Fruit fly (Drosophila melanogaster) whole organism, embryonic: ENCODE results near the gene CG5196.

Experiments
- BtbVII ChIP-seq: fragments of 200-800 bp; sonication (Bioruptor generic); optimal IDR thresholded peaks from 3 replicates; lab custom pipeline; 2017; ENCODE audit warnings: missing biosample characterization, mild to moderate bottlenecking, missing genetic modification characterization
- CG10979 ChIP-seq: fragments of 200-800 bp; sonication (Bioruptor generic); optimal IDR thresholded peaks from 2 replicates; lab custom pipeline; 2018; ENCODE audit warnings: missing biosample characterization, mild to moderate bottlenecking, missing genetic modification characterization, moderate library complexity
- CG12219 ChIP-seq: fragments of 200-800 bp; sonication (Bioruptor generic); optimal IDR thresholded peaks from 3 replicates; lab custom pipeline; 2018; ENCODE audit warnings: missing biosample characterization, mild to moderate bottlenecking, missing genetic modification characterization
- CG13894 ChIP-seq: fragments of 200-800 bp; sonication (Bioruptor generic); optimal IDR thresholded peaks from 3 replicates; lab custom pipeline; 2018; ENCODE audit warnings: missing biosample characterization, mild to moderate bottlenecking, missing genetic modification characterization, moderate library complexity
- CG14860 ChIP-seq: fragments of 200-800 bp; sonication (Bioruptor generic); IDR thresholded peaks from 3 replicates; pipeline ENCODE4 v1.3.6; 2022; ENCODE audit warnings: missing biosample characterization, missing genetic modification characterization; ENCODE audit not compliant: partially characterized antibody
- CG1529 ChIP-seq: fragments of 200-800 bp; sonication (Bioruptor generic); optimal IDR thresholded peaks from 3 replicates; lab custom pipeline; 2018; ENCODE audit warnings: missing biosample characterization, missing genetic modification characterization
- CG16779 ChIP-seq: fragments of 200-800 bp; sonication (Bioruptor generic); IDR thresholded peaks from 2 replicates; pipeline ENCODE4 v1.3.6; 2022; ENCODE audit warnings: missing biosample characterization, missing genetic modification characterization
- CG17829 ChIP-seq: fragments of 200-800 bp; optimal IDR thresholded peaks from 2 replicates; lab custom pipeline; 2019; ENCODE audit warnings: missing biosample characterization, mild to moderate bottlenecking, missing genetic modification characterization, moderate library complexity
- CG18619 ChIP-seq: fragments of 200-800 bp; sonication (Bioruptor generic); optimal IDR thresholded peaks from 3 replicates; lab custom pipeline; 2017; ENCODE audit warnings: missing biosample characterization, mild to moderate bottlenecking, missing genetic modification characterization
- CG2116 ChIP-seq: fragments of 200-800 bp; sonication (Bioruptor generic); optimal IDR thresholded peaks from 3 replicates; lab custom pipeline; 2018; ENCODE audit warnings: missing biosample characterization, mild to moderate bottlenecking, missing genetic modification characterization
- CG2120 ChIP-seq: fragments of 200-800 bp; sonication (Bioruptor generic); optimal IDR thresholded peaks from 3 replicates; lab custom pipeline; 2016; ENCODE audit warnings: missing biosample characterization, missing genetic modification characterization
- CG30403 ChIP-seq: fragments of 200-800 bp; sonication (Bioruptor generic); optimal IDR thresholded peaks from 3 replicates; lab custom pipeline; 2016; ENCODE audit warnings: missing biosample characterization, missing genetic modification characterization
- CG31224 ChIP-seq: fragments of 200-800 bp; sonication (Bioruptor generic); IDR thresholded peaks from 2 replicates; pipeline ENCODE4 v1.3.6; 2022; ENCODE audit warnings: missing biosample characterization, missing genetic modification characterization
- CG4424 ChIP-seq: fragments of 200-800 bp; sonication (Bioruptor generic); optimal IDR thresholded peaks from 3 replicates; lab custom pipeline; 2016; ENCODE audit warnings: missing biosample characterization, missing genetic modification characterization
- CG7987 ChIP-seq: fragments of 200-800 bp; sonication (Bioruptor generic); optimal IDR thresholded peaks from 2 replicates; lab custom pipeline; 2018; ENCODE audit warnings: missing biosample characterization, mild to moderate bottlenecking, missing genetic modification characterization, moderate library complexity
- CG8924 ChIP-seq: fragments of 200-800 bp; optimal IDR thresholded peaks from 3 replicates; lab custom pipeline; 2019; ENCODE audit warnings: missing biosample characterization, mild to moderate bottlenecking, missing genetic modification characterization, moderate library complexity
- Dek ChIP-seq: fragments of 200-800 bp; sonication (Bioruptor generic); optimal IDR thresholded peaks from 3 replicates; lab custom pipeline; 2019; ENCODE audit warnings: missing biosample characterization, mild to moderate bottlenecking, missing genetic modification characterization, moderate library complexity
- Drgx ChIP-seq: fragments of 200-800 bp; sonication (Bioruptor generic); IDR thresholded peaks from 2 replicates; pipeline ENCODE4 v1.3.6; 2022; ENCODE audit warnings: missing biosample characterization, missing genetic modification characterization
- Fer1 ChIP-seq: fragments of 200-800 bp; sonication (Bioruptor generic); optimal IDR thresholded peaks from 2 replicates; lab custom pipeline; 2017; ENCODE audit warnings: missing biosample characterization, mild to moderate bottlenecking, missing genetic modification characterization
- Fer3 ChIP-seq: fragments of 200-800 bp; sonication (Bioruptor generic); optimal IDR thresholded peaks from 2 replicates; lab custom pipeline; 2018; ENCODE audit warnings: missing biosample characterization, mild to moderate bottlenecking, missing genetic modification characterization, moderate library complexity
- HmgZ ChIP-seq: fragments of 200-800 bp; sonication (Bioruptor generic); optimal IDR thresholded peaks from 2 replicates; lab custom pipeline; 2018; ENCODE audit warnings: missing biosample characterization, mild to moderate bottlenecking, missing genetic modification characterization
- Hmr ChIP-seq: fragments of 200-800 bp; sonication (Bioruptor generic); optimal IDR thresholded peaks from 3 replicates; lab custom pipeline; 2017; ENCODE audit warnings: mild to moderate bottlenecking, missing biosample characterization, missing genetic modification reagents, missing genetic modification characterization
- MESR4 ChIP-seq: fragments of 200-800 bp; sonication (Bioruptor generic); optimal IDR thresholded peaks from 2 replicates; lab custom pipeline; 2018; ENCODE audit warnings: missing biosample characterization, mild to moderate bottlenecking, missing genetic modification characterization, moderate library complexity
- Opbp ChIP-seq: fragments of 200-800 bp; sonication (Bioruptor generic); IDR thresholded peaks from 3 replicates; pipeline ENCODE4 v1.3.6; 2022; ENCODE audit warnings: missing biosample characterization, missing genetic modification characterization; ENCODE audit not compliant: partially characterized antibody
- Rfx ChIP-seq: fragments of 200-800 bp; sonication (Bioruptor generic); IDR thresholded peaks from 2 replicates; pipeline ENCODE4 v1.3.6; 2022; ENCODE audit warnings: missing biosample characterization, missing genetic modification characterization
- Tbp ChIP-seq: fragments of >200 bp; optimal IDR thresholded peaks from 2 replicates; lab custom pipeline; 2018; ENCODE audit warnings: missing biosample characterization, missing genetic modification characterization
- YL-1 ChIP-seq: fragments of 200-800 bp; sonication (Bioruptor generic); optimal IDR thresholded peaks from 3 replicates; lab custom pipeline; 2017; ENCODE audit warnings: missing biosample characterization, mild to moderate bottlenecking, missing genetic modification characterization
- amos ChIP-seq: fragments of 200-800 bp; sonication (Bioruptor generic); IDR thresholded peaks from 2 replicates; pipeline ENCODE4 v1.3.6; 2022; ENCODE audit warnings: missing biosample characterization, missing genetic modification characterization; ENCODE audit not compliant: partially characterized antibody
- cato ChIP-seq: fragments of 200-800 bp; sonication (Bioruptor generic); optimal IDR thresholded peaks from 2 replicates; lab custom pipeline; 2016; ENCODE audit warnings: missing biosample characterization, missing genetic modification characterization, borderline replicate concordance
- dysf ChIP-seq: fragments of 200-800 bp; sonication (Bioruptor generic); IDR thresholded peaks from 3 replicates; pipeline ENCODE4 v1.3.6; 2022; ENCODE audit warnings: missing biosample characterization, missing genetic modification characterization
- exex ChIP-seq: fragments of 200-800 bp; sonication (Bioruptor generic); optimal IDR thresholded peaks from 4 replicates; lab custom pipeline; 2018; ENCODE audit warnings: missing biosample characterization, mild to moderate bottlenecking, missing genetic modification characterization, moderate library complexity
- fd64A ChIP-seq: fragments of 200-800 bp; sonication (Bioruptor generic); optimal IDR thresholded peaks from 3 replicates; lab custom pipeline; 2018; ENCODE audit warnings: missing biosample characterization, mild to moderate bottlenecking, missing genetic modification characterization
- hkb ChIP-seq, 2 experiments: fragments of 200-800 bp in 1 of 2; fragments of >200 bp in 1 of 2; sonication (Bioruptor generic) in 1 of 2; IDR thresholded peaks in 1 of 2; optimal IDR thresholded peaks in 1 of 2; 2 replicates each; pipeline versions ENCODE4 v1.3.6 to Lab custom; 2017 to 2022; ENCODE audit warnings: missing biosample characterization in 1 of 2, missing genetic modification characterization in 1 of 2
- jing ChIP-seq: fragments of 200-800 bp; sonication (Bioruptor generic); optimal IDR thresholded peaks from 2 replicates; lab custom pipeline; 2018; ENCODE audit warnings: missing biosample characterization, mild to moderate bottlenecking, missing genetic modification characterization
- kay ChIP-seq: fragments of 200-800 bp; sonication (Bioruptor generic); optimal IDR thresholded peaks from 2 replicates; lab custom pipeline; 2016; ENCODE audit warnings: missing biosample characterization, missing genetic modification characterization
- nerfin-2 ChIP-seq: fragments of 200-800 bp; sonication (Bioruptor generic); IDR thresholded peaks from 2 replicates; pipeline ENCODE4 v1.3.6; 2022; ENCODE audit warnings: missing biosample characterization, missing genetic modification characterization; ENCODE audit not compliant: partially characterized antibody
- nmo ChIP-seq: fragments of 200-800 bp; sonication (Bioruptor generic); optimal IDR thresholded peaks from 2 replicates; lab custom pipeline; 2018; ENCODE audit warnings: missing biosample characterization, mild to moderate bottlenecking, missing genetic modification characterization, moderate library complexity
- nom ChIP-seq: fragments of 200-800 bp; sonication (Bioruptor generic); optimal IDR thresholded peaks from 2 replicates; lab custom pipeline; 2017; ENCODE audit warnings: missing biosample characterization, missing genetic modification characterization, mild to moderate bottlenecking, moderate library complexity, missing genetic modification reagents
- peb ChIP-seq: fragments of 200-800 bp; sonication (Bioruptor generic); IDR thresholded peaks from 2 replicates; pipeline ENCODE4 v1.3.6; 2022; ENCODE audit warnings: missing biosample characterization, missing genetic modification characterization
- repo ChIP-seq: fragments of 200-800 bp; sonication (Bioruptor generic); optimal IDR thresholded peaks from 2 replicates; lab custom pipeline; 2016; ENCODE audit warnings: missing biosample characterization, missing genetic modification characterization
- sisA ChIP-seq: fragments of 200-800 bp; sonication (Bioruptor generic); IDR thresholded peaks from 2 replicates; pipeline ENCODE4 v1.3.6; 2022; ENCODE audit warnings: missing biosample characterization, missing genetic modification characterization
- sna ChIP-seq: fragments of 200-800 bp; sonication (Bioruptor generic); IDR thresholded peaks from 2 replicates; pipeline ENCODE4 v1.3.6; 2022; ENCODE audit warnings: missing biosample characterization, missing genetic modification characterization; ENCODE audit not compliant: partially characterized antibody
- sob ChIP-seq: fragments of 200-800 bp; sonication (Bioruptor generic); IDR thresholded peaks from 2 replicates; pipeline ENCODE4 v1.3.6; 2022; ENCODE audit warnings: missing biosample characterization, missing genetic modification characterization
- sug ChIP-seq: fragments of 200-800 bp; optimal IDR thresholded peaks from 2 replicates; lab custom pipeline; 2019; ENCODE audit warnings: missing biosample characterization, mild to moderate bottlenecking, missing genetic modification characterization, moderate library complexity
- trem ChIP-seq: fragments of 200-800 bp; optimal IDR thresholded peaks from 3 replicates; lab custom pipeline; 2019; ENCODE audit warnings: missing biosample characterization, mild to moderate bottlenecking, missing genetic modification characterization, moderate library complexity
- tup ChIP-seq: fragments of 200-800 bp; sonication (Bioruptor generic); optimal IDR thresholded peaks from 2 replicates; lab custom pipeline; 2016; ENCODE audit warnings: missing biosample characterization, mild to moderate bottlenecking, missing genetic modification characterization, moderate library complexity
- unc-4 ChIP-seq: fragments of 200-800 bp; sonication (Bioruptor generic); IDR thresholded peaks from 2 replicates; pipeline ENCODE4 v1.3.6; 2022; ENCODE audit warnings: missing biosample characterization, missing genetic modification characterization; ENCODE audit not compliant: partially characterized antibody
- vnd ChIP-seq: fragments of 200-800 bp; sonication (Bioruptor generic); IDR thresholded peaks from 3 replicates; pipeline ENCODE4 v1.3.6; 2022; ENCODE audit warnings: missing biosample characterization, missing genetic modification characterization; ENCODE audit not compliant: partially characterized antibody
- zen ChIP-seq: fragments of 200-800 bp; sonication (Bioruptor generic); optimal IDR thresholded peaks from 3 replicates; lab custom pipeline; 2018; ENCODE audit warnings: missing biosample characterization, mild to moderate bottlenecking, missing genetic modification characterization, moderate library complexity

CG5196 gene

dm6 chr3R:12408160-12408559 lies at the start of gene CG5196 (continued):
- TF ChIP-seq CG12219 (GFP tag; lab: Kevin White, UChicago), result no peak
- peak; percentile 23 for TF ChIP-seq CG2120 (GFP tag; lab: Kevin White, UChicago)
- peak; percentile 60 for TF ChIP-seq sna (GFP tag; lab: Robert Waterston, UW)
- TF ChIP-seq Opbp (GFP tag; lab: Robert Waterston, UW), result peak; percentile 72
- peak; percentile 61; the same call in 2 of the 3 replicates for TF ChIP-seq vnd (GFP tag; lab: Robert Waterston, UW)
- TF ChIP-seq CG4424, result no peak
- TF ChIP-seq CG30403 (GFP tag; lab: Kevin White, UChicago), result no peak
- TF ChIP-seq zen (tag; lab: Kevin White, UChicago), result peak; percentile 89
- TF ChIP-seq CG16779 (GFP tag; lab: Robert Waterston, UW), result peak; percentile 45; the same call in 1 of the 2 replicates
- peak; percentile 64 for TF ChIP-seq exex (tag; lab: Kevin White, UChicago)
- no peak for TF ChIP-seq BtbVII (GFP tag; lab: Kevin White, UChicago)
- no peak for TF ChIP-seq CG1529
- peak; percentile 85 for TF ChIP-seq MESR4 (GFP tag; lab: Kevin White, UChicago)
- peak; percentile 50 for TF ChIP-seq YL-1
- TF ChIP-seq nmo (GFP tag; lab: Kevin White, UChicago), result peak; percentile 31
- TF ChIP-seq CG17829, result peak; percentile 36
- peak; percentile 76 for TF ChIP-seq amos (GFP tag; lab: Robert Waterston, UW)
- peak; percentile 41 for TF ChIP-seq Hmr (GFP tag; lab: Kevin White, UChicago)
- TF ChIP-seq CG2116, result peak; percentile 73
- TF ChIP-seq CG10979 (tag; lab: Kevin White, UChicago), result peak; percentile 11
- peak; percentile 58; the same call in 1 of the 2 replicates for TF ChIP-seq nerfin-2 (GFP tag; lab: Robert Waterston, UW)
- TF ChIP-seq Dek (tag; lab: Kevin White, UChicago), result peak; percentile 43
- TF ChIP-seq CG8924 (tag; lab: Kevin White, UChicago), result peak; percentile 17
- no peak for TF ChIP-seq CG18619 (GFP tag; lab: Kevin White, UChicago)
- TF ChIP-seq Fer3 (tag; lab: Kevin White, UChicago), result peak; percentile 13
- TF ChIP-seq Rfx, result peak; percentile 26; the same call in 1 of the 2 replicates
- no peak for TF ChIP-seq Tbp (GFP tag; lab: Kevin White, UChicago)
- peak; percentile 45 for TF ChIP-seq nom (GFP tag; lab: Kevin White, UChicago)
- peak; percentile 51 for TF ChIP-seq sug
- no peak for TF ChIP-seq peb (GFP tag; lab: Robert Waterston, UW)
- no peak for TF ChIP-seq tup
- no peak for TF ChIP-seq CG31224 (GFP tag; lab: Robert Waterston, UW)
- TF ChIP-seq dysf, result no peak
- TF ChIP-seq unc-4, result peak; percentile 73
- peak; percentile 27; the same call in 2 of the 3 replicates for TF ChIP-seq CG14860 (GFP tag; lab: Robert Waterston, UW)
- TF ChIP-seq Drgx (GFP tag; lab: Robert Waterston, UW), result no peak
- TF ChIP-seq Fer1 (GFP tag; lab: Kevin White, UChicago), result peak; percentile 38
- TF ChIP-seq sob, result peak; percentile 20; the same call in 1 of the 2 replicates
- no peak for TF ChIP-seq jing (GFP tag; lab: Kevin White, UChicago)
- TF ChIP-seq repo (GFP tag; lab: Kevin White, UChicago), result peak; percentile 9
- TF ChIP-seq hkb (optimal IDR thresholded peaks at IDR 0.05; lab: Kevin White, UChicago), result no peak
- no peak for TF ChIP-seq hkb (GFP tag; IDR thresholded peaks at IDR 0.05; lab: Robert Waterston, UW)
- peak; percentile 25 for TF ChIP-seq CG7987 (GFP tag; lab: Kevin White, UChicago)
- TF ChIP-seq fd64A (GFP tag; lab: Kevin White, UChicago), result no peak
- TF ChIP-seq cato (GFP tag; lab: Kevin White, UChicago), result no peak
- no peak for TF ChIP-seq sisA (GFP tag; lab: Robert Waterston, UW)
- peak; percentile 76 for TF ChIP-seq trem
- no peak for TF ChIP-seq kay (GFP tag; lab: Kevin White, UChicago)
- TF ChIP-seq HmgZ (tag; lab: Kevin White, UChicago), result peak; percentile 81
- peak; percentile 51 for TF ChIP-seq CG13894
